ENCODE assay signal across 1 worm cellular context in genomic region chrX:6505662-6506061, ce11.
A peak's percentile ranks its signal among the peaks of the same experiment; 100 is the strongest.
TF ChIP-seq lines count a peak whose summit lies in the region.

Gene glr-8, plus strand, starts transcription at chrX:6505980.

TF ChIP-seq in whole organism, L4 larva, 104 proteins besides CTCF, POLR2A, EP300 and RAD21 (continued from another document):
- TF ChIP-seq mep-1 (tag; optimal IDR thresholded peaks at IDR 0.05; lab: Kevin White, UChicago) (no peak), ceh-82 (tag; optimal IDR thresholded peaks at IDR 0.05; lab: Kevin White, UChicago) (no peak), lim-7 (GFP tag; IDR thresholded peaks at IDR 0.05; lab: Robert Waterston, UW) (no peak), zag-1 (tag; optimal IDR thresholded peaks at IDR 0.05; lab: Kevin White, UChicago) (no peak), zfp-2 (tag; optimal IDR thresholded peaks at IDR 0.05; lab: Kevin White, UChicago) (no peak), jun-1 (tag; optimal IDR thresholded peaks at IDR 0.05; lab: Kevin White, UChicago) (no peak), Y75B8A.6 (GFP tag; IDR thresholded peaks at IDR 0.05; lab: Robert Waterston, UW) (no peak), fos-1 (tag; optimal IDR thresholded peaks at IDR 0.05; lab: Kevin White, UChicago) (no peak), dve-1 (tag; optimal IDR thresholded peaks at IDR 0.05; lab: Kevin White, UChicago; ENCODE audit: insufficient read depth) (peak; percentile 35), egl-43 (GFP tag; IDR thresholded peaks at IDR 0.05; lab: Robert Waterston, UW) (no peak), aha-1 (tag; lab: Kevin White, UChicago) (peak; percentile 54), hif-1 (tag; optimal IDR thresholded peaks at IDR 0.05; lab: Kevin White, UChicago) (no peak), unc-39 (tag; optimal IDR thresholded peaks at IDR 0.05; lab: Kevin White, UChicago) (no peak)
TF ChIP-seq in whole organism, L4 larva: peak in this region for 6.
